Fruit fly (Drosophila melanogaster): Measurements from ENCODE around the gene Sox21b.

Sox21b gene

DNA sequence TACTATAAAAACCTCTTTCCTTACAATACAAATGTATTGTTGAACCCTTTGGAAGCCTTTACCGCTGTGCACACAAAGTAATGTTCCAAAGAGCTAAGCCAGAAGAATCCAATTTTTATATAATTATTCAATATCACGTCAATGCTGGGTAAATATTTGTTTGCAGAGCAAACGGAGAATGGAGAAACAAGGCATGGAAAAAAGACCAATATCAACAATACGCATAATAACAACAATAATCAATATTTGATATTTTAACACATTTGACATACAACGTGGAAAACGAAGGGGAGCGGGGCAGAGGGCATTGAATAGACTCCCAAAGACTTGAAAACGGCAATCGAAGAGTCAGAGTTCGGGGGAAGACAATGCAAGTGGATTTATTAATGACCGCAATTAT lies 43.1 kb upstream of the Sox21b start (continued):
- peak; percentile 33; the same call in 1 of the 3 replicates for TF ChIP-seq gce (GFP tag; IDR thresholded peaks at IDR 0.05)
- no peak for TF ChIP-seq abd-A (tag; optimal IDR thresholded peaks at IDR 0.05)
- TF ChIP-seq luna (GFP tag; optimal IDR thresholded peaks at IDR 0.05): no peak
- TF ChIP-seq trem (tag; optimal IDR thresholded peaks at IDR 0.05): no peak
- TF ChIP-seq Antp (GFP tag; optimal IDR thresholded peaks at IDR 0.05): no peak
- no peak for TF ChIP-seq Ravus (GFP tag; IDR thresholded peaks at IDR 0.05)
- peak; percentile 11 for TF ChIP-seq CG10462 (GFP tag; optimal IDR thresholded peaks at IDR 0.05)
- TF ChIP-seq Nf-YB (GFP tag; optimal IDR thresholded peaks at IDR 0.05): peak; percentile 56
- no peak for TF ChIP-seq fru (optimal IDR thresholded peaks at IDR 0.05)
- no peak for TF ChIP-seq D19B (GFP tag; optimal IDR thresholded peaks at IDR 0.05)
- no peak for TF ChIP-seq vvl (GFP tag; IDR thresholded peaks at IDR 0.05)
- TF ChIP-seq dmrt99B (tag; optimal IDR thresholded peaks at IDR 0.05): peak; percentile 69
- peak; percentile 95 for TF ChIP-seq HmgZ (tag; optimal IDR thresholded peaks at IDR 0.05)
- TF ChIP-seq CG11723 (GFP tag; optimal IDR thresholded peaks at IDR 0.05): peak; percentile 47
- TF ChIP-seq CG4707 (GFP tag; optimal IDR thresholded peaks at IDR 0.05): peak; percentile 80
- peak; percentile 46 for TF ChIP-seq Jarid2 (GFP tag; optimal IDR thresholded peaks at IDR 0.05)
- TF ChIP-seq Neu2 (GFP tag; optimal IDR thresholded peaks at IDR 0.05; ENCODE audit: borderline replicate concordance): no peak
- no peak for TF ChIP-seq CG14667 (GFP tag; IDR thresholded peaks at IDR 0.05)
- no peak for TF ChIP-seq usp (GFP tag; optimal IDR thresholded peaks at IDR 0.05)
- no peak for TF ChIP-seq CG34422 (GFP tag; IDR thresholded peaks at IDR 0.05)
- TF ChIP-seq rib (GFP tag; IDR thresholded peaks at IDR 0.05): no peak
- TF ChIP-seq peb (GFP tag; IDR thresholded peaks at IDR 0.05): no peak
- peak; percentile 48 for TF ChIP-seq HLH54F (GFP tag; optimal IDR thresholded peaks at IDR 0.05)
- TF ChIP-seq bbx (GFP tag; IDR thresholded peaks at IDR 0.05; ENCODE audit: partially characterized antibody): no peak
- TF ChIP-seq Hr39 (optimal IDR thresholded peaks at IDR 0.05): no peak
- no peak; the same call in 2 of the 3 replicates for TF ChIP-seq CG11560 (tag; IDR thresholded peaks at IDR 0.05)
- no peak for TF ChIP-seq cg (GFP tag; optimal IDR thresholded peaks at IDR 0.05)
- peak; percentile 79 for TF ChIP-seq ATbp (GFP tag; optimal IDR thresholded peaks at IDR 0.05)
- TF ChIP-seq Adf1 (GFP tag; IDR thresholded peaks at IDR 0.05): peak; percentile 28; the same call in 1 of the 2 replicates
- TF ChIP-seq CG12744 (GFP tag; optimal IDR thresholded peaks at IDR 0.05): no peak

DNA sequence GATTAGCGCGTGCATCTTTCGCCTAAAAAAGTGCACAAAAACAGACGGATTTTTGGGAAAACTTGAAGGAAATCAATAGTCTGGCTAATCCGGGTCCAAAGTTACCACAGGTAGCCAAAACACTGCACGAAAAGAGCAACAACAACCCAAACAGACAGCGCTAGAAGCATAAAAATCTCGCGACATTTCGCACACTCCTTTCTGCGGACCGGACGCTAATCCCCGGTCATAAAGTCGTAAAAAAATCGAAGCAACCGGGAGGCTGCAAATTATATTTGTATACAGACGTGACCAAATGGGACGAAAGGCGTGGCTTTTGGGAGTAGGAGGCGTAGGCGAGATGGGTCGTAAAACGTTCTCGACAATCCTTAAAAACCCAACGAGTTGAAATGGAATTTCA lies 42.2 kb upstream of the Sox21b start:
- TF ChIP-seq CG12391 (tag; optimal IDR thresholded peaks at IDR 0.05) (no peak), CG3281 (GFP tag; optimal IDR thresholded peaks at IDR 0.05) (no peak), CG2712 (tag; optimal IDR thresholded peaks at IDR 0.05) (no peak), Spps (tag; optimal IDR thresholded peaks at IDR 0.05) (no peak), CG9609 (GFP tag; optimal IDR thresholded peaks at IDR 0.05) (no peak), CG17359 (tag; optimal IDR thresholded peaks at IDR 0.05) (no peak), CG2129 (GFP tag; IDR thresholded peaks at IDR 0.05; ENCODE audit: partially characterized antibody) (no peak), CG34376 (GFP tag; optimal IDR thresholded peaks at IDR 0.05) (no peak), cad (GFP tag; optimal IDR thresholded peaks at IDR 0.05) (peak; percentile 95), CG3847 (GFP tag; IDR thresholded peaks at IDR 0.05) (no peak), tll (GFP tag; optimal IDR thresholded peaks at IDR 0.05) (peak in 1 of 2 experiments; percentile 87), mam (GFP tag; optimal IDR thresholded peaks at IDR 0.05) (no peak), Lhr (GFP tag; optimal IDR thresholded peaks at IDR 0.05) (no peak), Dll (GFP tag; IDR thresholded peaks at IDR 0.05; ENCODE audit: partially characterized antibody) (no peak), ham (GFP tag; IDR thresholded peaks at IDR 0.05) (no peak), zen (tag; optimal IDR thresholded peaks at IDR 0.05) (peak; percentile 39), Drgx (GFP tag; IDR thresholded peaks at IDR 0.05) (no peak), pita (GFP tag; optimal IDR thresholded peaks at IDR 0.05) (no peak), CG18011 (GFP tag; optimal IDR thresholded peaks at IDR 0.05) (no peak), Sin3A (optimal IDR thresholded peaks at IDR 0.05) (no peak), az2 (GFP tag; optimal IDR thresholded peaks at IDR 0.05) (no peak), tgo (GFP tag; IDR thresholded peaks at IDR 0.05) (no peak), CG3995 (GFP tag; optimal IDR thresholded peaks at IDR 0.05) (no peak), nerfin-2 (GFP tag; IDR thresholded peaks at IDR 0.05; ENCODE audit: partially characterized antibody) (no peak)
